Worm (Caenorhabditis elegans) whole organism, young adult: ENCODE data around the gene H12I19.115.

Experiments
- C17E4.6 ChIP-seq: fragments of 200-800 bp; sonication (Bioruptor generic); IDR thresholded peaks from 2 replicates; pipeline ENCODE4 v1.3.6; 2022; ENCODE audit warnings: missing genetic modification reagents, missing genetic modification characterization, missing compliant biosample characterization
- ceh-79 ChIP-seq: sonication (generic microtip); optimal IDR thresholded peaks from 2 replicates; lab custom pipeline; 2017; ENCODE audit warnings: mild to moderate bottlenecking, missing genetic modification characterization, missing compliant biosample characterization
- let-607 ChIP-seq, 2 experiments: fragments of 200-800 bp in 1 of 2; sonication (Bioruptor generic) in 1 of 2; sonication (generic microtip) in 1 of 2; optimal IDR thresholded peaks; 2 replicates each; lab custom pipeline; 2016 to 2018; ENCODE audit warnings: mild to moderate bottlenecking in 2 of 2, missing compliant biosample characterization in 2 of 2, missing genetic modification characterization in 2 of 2, moderate library complexity in 2 of 2, missing genotype in 1 of 2
- mcd-1 ChIP-seq: fragments of 200-800 bp; sonication (Bioruptor generic); IDR thresholded peaks from 2 replicates; pipeline ENCODE4 v1.3.6; 2022; ENCODE audit warnings: missing genetic modification reagents, missing genetic modification characterization, missing compliant biosample characterization
- nhr-179 ChIP-seq: sonication (generic microtip); optimal IDR thresholded peaks from 2 replicates; lab custom pipeline; 2016; ENCODE audit warnings: mild to moderate bottlenecking, missing genetic modification characterization, missing compliant biosample characterization
- snpc-3.4 ChIP-seq: sonication (generic microtip); optimal IDR thresholded peaks from 2 replicates; lab custom pipeline; 2017; ENCODE audit warnings: missing genetic modification characterization, mild to moderate bottlenecking, missing compliant biosample characterization, antibody characterized with exemption, moderate library complexity, missing genotype, missing genetic modification reagents
- unc-130 ChIP-seq: sonication (generic microtip); optimal IDR thresholded peaks from 2 replicates; lab custom pipeline; 2016; ENCODE audit warnings: missing genetic modification reagents, missing genetic modification characterization, missing compliant biosample characterization
- xnd-1 ChIP-seq: sonication (generic microtip); optimal IDR thresholded peaks from 2 replicates; lab custom pipeline; 2016; ENCODE audit warnings: missing genotype, missing genetic modification reagents, missing genetic modification characterization, missing compliant biosample characterization

DNA sequence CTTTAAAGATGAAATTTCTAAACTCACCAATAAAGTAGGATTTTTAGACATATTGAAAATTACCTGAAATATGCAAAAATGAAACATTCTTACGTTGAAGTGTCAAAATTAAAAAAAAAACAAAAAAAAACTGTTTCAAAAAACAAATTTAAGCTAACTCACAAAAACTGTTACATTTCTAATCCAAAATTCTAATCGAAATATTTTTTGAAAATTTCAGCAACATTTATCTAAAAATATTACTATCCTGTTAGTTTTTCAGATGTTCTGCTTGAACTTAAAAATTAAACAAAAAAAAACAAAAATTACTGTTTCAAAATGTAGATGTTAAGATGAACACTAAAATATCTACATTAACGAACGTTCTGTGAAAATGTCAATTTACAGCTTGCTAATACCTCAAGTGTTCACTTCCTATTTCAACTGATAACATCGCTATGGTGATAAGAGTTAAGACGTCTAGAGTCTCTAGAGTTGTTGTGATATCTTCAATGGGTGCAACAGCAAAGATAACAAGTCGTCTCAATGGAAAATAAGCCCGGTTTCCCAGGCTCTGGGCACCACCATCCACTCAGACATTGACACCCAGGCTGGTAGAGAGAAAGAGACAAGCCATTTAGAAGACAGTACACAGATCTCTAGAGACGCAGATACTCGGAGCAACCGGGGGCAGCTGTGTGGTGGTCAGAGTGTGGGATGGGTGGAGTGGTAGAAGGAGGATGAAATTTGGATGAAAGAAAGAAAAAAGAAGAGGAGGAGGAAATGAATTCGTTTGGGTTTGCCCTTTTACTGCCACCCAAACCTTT lies at the start of gene H12I19.115:
- TF ChIP-seq snpc-3.4 (no peak), ceh-79 (no peak), mcd-1 (GFP tag; lab: Robert Waterston, UW) (no peak), unc-130 (no peak), xnd-1 (tag; lab: Kevin White, UChicago) (no peak), let-607 (tag; optimal IDR thresholded peaks at IDR 0.05; lab: Kevin White, UChicago) (no peak), C17E4.6 (GFP tag; lab: Robert Waterston, UW) (no peak), nhr-179 (tag; lab: Kevin White, UChicago) (no peak)
